Fruit fly (Drosophila melanogaster): Measurements from ENCODE around the gene msopa.

msopa gene

DNA sequence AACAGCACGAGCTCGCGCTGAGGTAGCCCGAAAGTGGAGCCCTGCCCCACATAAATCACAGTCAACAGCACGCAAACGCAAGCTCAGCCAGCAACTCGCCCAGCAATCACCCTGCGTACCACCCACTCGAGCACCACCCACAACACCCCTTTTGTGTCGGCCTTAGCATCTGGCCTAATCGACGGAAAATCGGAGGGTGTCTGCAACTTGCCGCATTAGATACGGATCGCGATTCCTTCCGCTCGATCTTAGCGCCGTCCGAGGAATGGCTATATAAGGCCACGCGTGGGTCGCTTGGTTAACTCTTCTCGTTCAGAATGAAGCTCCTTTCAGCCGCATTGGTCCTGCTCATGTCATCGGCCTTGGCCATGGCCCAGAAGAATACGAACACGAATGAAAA lies 2.5 kb upstream of the msopa start, which contains the start of gene Sfp79B:
Gene Sfp79B, plus strand, starts transcription at position 301 of the 400 bp plus-strand sequence.
- TF ChIP-seq cic (GFP tag; optimal IDR thresholded peaks at IDR 0.05) (no peak), CG33017 (tag; optimal IDR thresholded peaks at IDR 0.05) (no peak), CG14711 (tag; optimal IDR thresholded peaks at IDR 0.05) (no peak), Hr96 (GFP tag; optimal IDR thresholded peaks at IDR 0.05) (no peak), Clk (GFP tag; optimal IDR thresholded peaks at IDR 0.05) (no peak), CG7101 (tag; optimal IDR thresholded peaks at IDR 0.05) (no peak), CG11617 (GFP tag; optimal IDR thresholded peaks at IDR 0.05) (no peak)

DNA sequence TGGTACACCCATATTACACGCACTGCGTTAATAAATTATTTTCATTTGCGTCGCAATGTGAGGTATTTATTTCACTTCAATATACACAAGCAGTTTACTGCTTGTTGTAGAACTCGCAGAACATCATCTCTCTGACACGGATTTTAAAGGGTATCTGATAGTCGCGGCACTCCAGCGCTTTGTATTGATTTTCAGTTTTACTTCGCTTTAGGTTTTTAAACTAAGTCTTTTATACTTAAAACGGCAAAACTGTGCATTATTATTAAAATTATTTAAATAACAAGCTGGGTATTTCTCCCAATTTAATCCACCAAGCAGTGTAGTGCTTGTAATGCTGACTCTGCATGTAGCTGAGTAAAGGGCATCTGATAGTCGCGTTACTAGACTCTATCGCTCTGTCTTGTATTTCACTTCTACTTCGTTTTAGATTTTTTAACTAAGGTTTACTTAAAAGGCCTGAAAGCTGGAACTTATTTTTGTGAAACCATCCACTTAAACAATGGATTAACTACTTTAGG lies 670 bp downstream of the msopa start:
- TF ChIP-seq ovo (GFP tag; optimal IDR thresholded peaks at IDR 0.05) = no peak
- TF ChIP-seq Hr96 (GFP tag; optimal IDR thresholded peaks at IDR 0.05) = no peak
- no peak for TF ChIP-seq bab1 (GFP tag; optimal IDR thresholded peaks at IDR 0.05)
- TF ChIP-seq Clk (GFP tag; optimal IDR thresholded peaks at IDR 0.05) = no peak
- TF ChIP-seq toe (GFP tag; optimal IDR thresholded peaks at IDR 0.05) = no peak
- TF ChIP-seq CG12768 (GFP tag; optimal IDR thresholded peaks at IDR 0.05) = no peak
- TF ChIP-seq pad (GFP tag; optimal IDR thresholded peaks at IDR 0.05) = no peak
- TF ChIP-seq Crg-1 (GFP tag; optimal IDR thresholded peaks at IDR 0.05) = no peak
- TF ChIP-seq CG14711 (tag; optimal IDR thresholded peaks at IDR 0.05) = no peak
- TF ChIP-seq kay (GFP tag; ENCODE audit: borderline replicate concordance) = no peak

dm6 chr3L:22091339-22091738 lies 8.8 kb downstream of the msopa start:
- TF ChIP-seq tj (GFP tag; optimal IDR thresholded peaks at IDR 0.05) = no peak
- TF ChIP-seq Clk (GFP tag; optimal IDR thresholded peaks at IDR 0.05) = no peak
- TF ChIP-seq CG11617 (GFP tag; optimal IDR thresholded peaks at IDR 0.05) = no peak
- TF ChIP-seq Crg-1 (GFP tag; optimal IDR thresholded peaks at IDR 0.05) = no peak
- no peak for TF ChIP-seq ovo (GFP tag; optimal IDR thresholded peaks at IDR 0.05)

- no peak for TF ChIP-seq tj (GFP tag; optimal IDR thresholded peaks at IDR 0.05)
- no peak for TF ChIP-seq CG5204 (GFP tag; optimal IDR thresholded peaks at IDR 0.05)
These were observed 11.9 kb downstream of the msopa start for dm6 chr3L:22094308-22094866.

- TF ChIP-seq tj (GFP tag; optimal IDR thresholded peaks at IDR 0.05) (no peak), CG33017 (tag; optimal IDR thresholded peaks at IDR 0.05) (no peak)
These were observed 24.2 kb downstream of the msopa start for dm6 chr3L:22106704-22107103.

- TF ChIP-seq CG7101 (tag; optimal IDR thresholded peaks at IDR 0.05) = no peak
- TF ChIP-seq toe (GFP tag; optimal IDR thresholded peaks at IDR 0.05) = no peak
- TF ChIP-seq Clk (GFP tag; optimal IDR thresholded peaks at IDR 0.05) = no peak
- no peak for TF ChIP-seq CG14711 (tag; optimal IDR thresholded peaks at IDR 0.05)
- TF ChIP-seq CG11617 (GFP tag; optimal IDR thresholded peaks at IDR 0.05) = no peak
- TF ChIP-seq Mnt (GFP tag; optimal IDR thresholded peaks at IDR 0.05) = no peak
- no peak for TF ChIP-seq kay (GFP tag; ENCODE audit: borderline replicate concordance)
- TF ChIP-seq cnc (optimal IDR thresholded peaks at IDR 0.05) = no peak
- no peak for TF ChIP-seq bab1 (GFP tag; optimal IDR thresholded peaks at IDR 0.05)
These were observed 27.4 kb downstream of the msopa start for dm6 chr3L:22109903-22110302.

DNA sequence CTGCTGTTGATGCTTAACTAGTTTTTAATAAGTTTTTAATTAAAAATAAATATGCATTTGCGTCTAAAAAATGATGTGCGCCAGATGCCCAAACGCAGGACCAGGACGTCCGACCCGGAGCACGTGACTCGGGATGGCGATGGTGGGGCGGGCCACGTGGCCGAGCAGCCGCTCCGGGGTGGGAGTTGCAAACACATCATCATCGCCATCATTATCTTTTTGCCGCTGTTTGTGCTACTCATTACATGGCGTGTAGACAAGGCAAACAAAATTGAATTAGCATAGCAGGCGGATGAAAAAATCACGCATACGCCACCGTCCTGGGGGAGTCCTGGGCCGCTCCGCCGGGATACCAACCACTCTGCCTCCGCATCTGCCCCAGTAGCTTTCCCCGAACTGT lies 30.7 kb downstream of the msopa start:
- TF ChIP-seq Hr96 (GFP tag; optimal IDR thresholded peaks at IDR 0.05) (no peak), Clk (GFP tag; optimal IDR thresholded peaks at IDR 0.05) (no peak), kay (GFP tag; ENCODE audit: borderline replicate concordance) (no peak), CG1620 (GFP tag; optimal IDR thresholded peaks at IDR 0.05) (no peak), tj (GFP tag; optimal IDR thresholded peaks at IDR 0.05) (no peak), CG7101 (tag; optimal IDR thresholded peaks at IDR 0.05) (no peak), cnc (optimal IDR thresholded peaks at IDR 0.05) (no peak), CG7045 (GFP tag; optimal IDR thresholded peaks at IDR 0.05) (no peak), CG12768 (GFP tag; optimal IDR thresholded peaks at IDR 0.05) (no peak), CG11617 (GFP tag; optimal IDR thresholded peaks at IDR 0.05) (no peak), pad (GFP tag; optimal IDR thresholded peaks at IDR 0.05) (no peak), ovo (GFP tag; optimal IDR thresholded peaks at IDR 0.05) (no peak), CG14711 (tag; optimal IDR thresholded peaks at IDR 0.05) (no peak), CG33017 (tag; optimal IDR thresholded peaks at IDR 0.05) (no peak), toe (GFP tag; optimal IDR thresholded peaks at IDR 0.05) (no peak), bab1 (GFP tag; optimal IDR thresholded peaks at IDR 0.05) (no peak), Crg-1 (GFP tag; optimal IDR thresholded peaks at IDR 0.05) (no peak)

Data from whole organism, adult.